Worm (Caenorhabditis elegans): ENCODE data around the gene K03H9.3.

- no peak for TF ChIP-seq unc-39 (tag; optimal IDR thresholded peaks at IDR 0.05)
- no peak for TF ChIP-seq nhr-76 (tag; optimal IDR thresholded peaks at IDR 0.05)
- TF ChIP-seq tbx-8 (GFP tag; optimal IDR thresholded peaks at IDR 0.05): no peak
- TF ChIP-seq lsy-2 (tag; optimal IDR thresholded peaks at IDR 0.05): no peak
- TF ChIP-seq cnd-1 (tag; optimal IDR thresholded peaks at IDR 0.05): no peak
These were observed 48.3 kb upstream of the K03H9.3 start for ce11 chrII:6374646-6375045.

Measured in whole organism, mixed stage, embryonic.